Worm (Caenorhabditis elegans): ENCODE data around the gene C14A6.8.

Gene C14A6.8

ce11 chrV:18128545-18128944 lies 42.9 kb downstream of the C14A6.8 start:
- TF ChIP-seq M03D4.4 (tag; optimal IDR thresholded peaks at IDR 0.05) (no peak), unc-62 (GFP tag; optimal IDR thresholded peaks at IDR 0.05) (no peak), mls-2 (tag; optimal IDR thresholded peaks at IDR 0.05) (no peak), ham-2 (GFP tag; optimal IDR thresholded peaks at IDR 0.05) (no peak), nhr-237 (tag; optimal IDR thresholded peaks at IDR 0.05) (no peak), lin-32 (GFP tag; optimal IDR thresholded peaks at IDR 0.05) (no peak), sem-2 (GFP tag; optimal IDR thresholded peaks at IDR 0.05) (no peak), nhr-12 (tag; optimal IDR thresholded peaks at IDR 0.05) (no peak), bed-3 (GFP tag; optimal IDR thresholded peaks at IDR 0.05) (no peak), ceh-43 (GFP tag; optimal IDR thresholded peaks at IDR 0.05) (no peak), ztf-11 (tag; optimal IDR thresholded peaks at IDR 0.05) (no peak), cnd-1 (tag; optimal IDR thresholded peaks at IDR 0.05) (no peak), blmp-1 (tag; optimal IDR thresholded peaks at IDR 0.05) (no peak), lin-13 (tag; optimal IDR thresholded peaks at IDR 0.05) (no peak), unc-39 (tag; optimal IDR thresholded peaks at IDR 0.05) (no peak), zip-8 (tag; optimal IDR thresholded peaks at IDR 0.05) (no peak), drap-1 (GFP tag; optimal IDR thresholded peaks at IDR 0.05) (no peak), elt-1 (tag; optimal IDR thresholded peaks at IDR 0.05; ENCODE audit: borderline replicate concordance, insufficient read depth) (no peak)

- TF ChIP-seq elt-3 (tag; optimal IDR thresholded peaks at IDR 0.05): no peak
- TF ChIP-seq blmp-1 (tag; optimal IDR thresholded peaks at IDR 0.05): no peak
- TF ChIP-seq drap-1 (GFP tag; optimal IDR thresholded peaks at IDR 0.05): no peak
- TF ChIP-seq lin-32 (GFP tag; optimal IDR thresholded peaks at IDR 0.05): no peak
- TF ChIP-seq ceh-39 (tag; optimal IDR thresholded peaks at IDR 0.05): no peak
- TF ChIP-seq sem-2 (GFP tag; optimal IDR thresholded peaks at IDR 0.05): no peak
- no peak for TF ChIP-seq unc-39 (tag; optimal IDR thresholded peaks at IDR 0.05)
- no peak for TF ChIP-seq zip-8 (tag; optimal IDR thresholded peaks at IDR 0.05)
- no peak for TF ChIP-seq mab-5 (tag; optimal IDR thresholded peaks at IDR 0.05)
- no peak for TF ChIP-seq nhr-237 (tag; optimal IDR thresholded peaks at IDR 0.05)
- TF ChIP-seq cnd-1 (tag; optimal IDR thresholded peaks at IDR 0.05): no peak
Observed at ce11 chrV:18127192-18127591, 44.3 kb downstream of the C14A6.8 start, which contains the start of gene fbxa-211. fbxa-211 (plus strand) TSS chrV:18127519.

ce11 chrV:18125075-18125474 lies 46.4 kb downstream of the C14A6.8 start, which contains the start of gene fbxa-210:
fbxa-210 (plus strand) TSS chrV:18125375.
- no peak for TF ChIP-seq blmp-1 (tag; optimal IDR thresholded peaks at IDR 0.05)
- TF ChIP-seq snpc-4 (tag; optimal IDR thresholded peaks at IDR 0.05): no peak
- TF ChIP-seq nhr-76 (tag; optimal IDR thresholded peaks at IDR 0.05): no peak
- no peak for TF ChIP-seq ceh-83 (GFP tag; optimal IDR thresholded peaks at IDR 0.05)
- TF ChIP-seq nhr-237 (tag; optimal IDR thresholded peaks at IDR 0.05): no peak
- TF ChIP-seq mls-2 (tag; optimal IDR thresholded peaks at IDR 0.05): no peak
- TF ChIP-seq pha-4 (tag; optimal IDR thresholded peaks at IDR 0.05): no peak
- no peak for TF ChIP-seq unc-39 (tag; optimal IDR thresholded peaks at IDR 0.05)
- TF ChIP-seq ham-2 (GFP tag; optimal IDR thresholded peaks at IDR 0.05): no peak
- no peak for TF ChIP-seq mep-1 (tag; optimal IDR thresholded peaks at IDR 0.05)
- no peak for TF ChIP-seq ceh-39 (tag; optimal IDR thresholded peaks at IDR 0.05)
- TF ChIP-seq flh-1 (GFP tag; optimal IDR thresholded peaks at IDR 0.05): no peak
- TF ChIP-seq cnd-1 (tag; optimal IDR thresholded peaks at IDR 0.05): no peak
- no peak for TF ChIP-seq mab-5 (tag; optimal IDR thresholded peaks at IDR 0.05)
- TF ChIP-seq drap-1 (GFP tag; optimal IDR thresholded peaks at IDR 0.05): no peak
- TF ChIP-seq lin-32 (GFP tag; optimal IDR thresholded peaks at IDR 0.05): no peak

ce11 chrV:18123639-18124038 lies 47.8 kb downstream of the C14A6.8 start, which contains the start of gene fbxa-107:
fbxa-107 (plus strand) TSS chrV:18123939.
- TF ChIP-seq unc-39 (tag; optimal IDR thresholded peaks at IDR 0.05) (no peak), blmp-1 (tag; optimal IDR thresholded peaks at IDR 0.05) (no peak), mls-2 (tag; optimal IDR thresholded peaks at IDR 0.05) (no peak), sem-2 (GFP tag; optimal IDR thresholded peaks at IDR 0.05) (no peak), ceh-43 (GFP tag; optimal IDR thresholded peaks at IDR 0.05) (no peak), ztf-11 (tag; optimal IDR thresholded peaks at IDR 0.05) (no peak), flh-1 (GFP tag; optimal IDR thresholded peaks at IDR 0.05) (no peak), ham-2 (GFP tag; optimal IDR thresholded peaks at IDR 0.05) (no peak)

Data from whole organism, mixed stage, embryonic.